Worm (Caenorhabditis elegans) whole organism, L3 larva: ENCODE results near the gene T13B5.9.

Experiments used
- ama-1 ChIP-seq: fragments of 150-350 bp; optimal IDR thresholded peaks from 2 replicates; lab custom pipeline; 2018
- ceh-82 ChIP-seq: fragments of 150-350 bp; optimal IDR thresholded peaks from 2 replicates; lab custom pipeline; 2014; ENCODE audit warnings: missing biosample characterization, missing genetic modification characterization
- fos-1 ChIP-seq: fragments of 150-350 bp; optimal IDR thresholded peaks from 2 replicates; lab custom pipeline; 2014; ENCODE audit warnings: missing biosample characterization, missing genetic modification characterization
- lin-15B ChIP-seq: fragments of 150-350 bp; optimal IDR thresholded peaks from 2 replicates; lab custom pipeline; 2014; ENCODE audit warnings: missing biosample characterization, missing genetic modification characterization
- unc-39 ChIP-seq: sonication (generic microtip); optimal IDR thresholded peaks from 4 replicates; lab custom pipeline; 2017; ENCODE audit warnings: missing biosample characterization, missing genetic modification characterization

- TF ChIP-seq lin-15B (no peak), fos-1 (tag; lab: Kevin White, UChicago) (no peak), ceh-82 (tag; lab: Kevin White, UChicago) (no peak), unc-39 (no peak), ama-1 (lab: Kevin White, UChicago) (no peak)
Measured at ce11 chrII:1130241-1130640, 25.9 kb upstream of the T13B5.9 start.
